Worm (Caenorhabditis elegans): ENCODE results near the gene dna-2.

ce11 chrII:11739199-11739598 lies 39.0 kb upstream of the dna-2 start, which contains the start of gene ctsa-1.2:
- TF ChIP-seq med-1 (GFP tag; optimal IDR thresholded peaks at IDR 0.05; ENCODE audit: insufficient read depth) (no peak), klf-2 (GFP tag; conservative IDR thresholded peaks at IDR 0.05) (no peak), T22C8.4 (GFP tag; IDR thresholded peaks at IDR 0.05) (no peak), flt-1 (GFP tag; IDR thresholded peaks at IDR 0.05) (no peak)
